Fruit fly (Drosophila melanogaster): Measurements from ENCODE around the gene CG13252.

CG13252 gene

dm6 chr3L:20771891-20772646 lies 41.7 kb downstream of the CG13252 start:
- TF ChIP-seq CG10348 (GFP tag; IDR thresholded peaks at IDR 0.05), result no peak
- TF ChIP-seq CG17806 (tag; optimal IDR thresholded peaks at IDR 0.05), result peak; percentile 81
- peak; percentile 73 for TF ChIP-seq CG15710 (tag; optimal IDR thresholded peaks at IDR 0.05)
- TF ChIP-seq CG8159 (tag; optimal IDR thresholded peaks at IDR 0.05), result peak; percentile 77
- TF ChIP-seq Ets98B (GFP tag; IDR thresholded peaks at IDR 0.05), result peak; percentile 88
- no peak for TF ChIP-seq EcR (GFP tag; optimal IDR thresholded peaks at IDR 0.05)
- TF ChIP-seq gl (tag; optimal IDR thresholded peaks at IDR 0.05), result peak; percentile 52
- TF ChIP-seq Pif1B (GFP tag; optimal IDR thresholded peaks at IDR 0.05), result peak; percentile 86
- TF ChIP-seq D1 (tag; optimal IDR thresholded peaks at IDR 0.05), result no peak
- TF ChIP-seq CG8301 (tag; optimal IDR thresholded peaks at IDR 0.05), result peak; percentile 84
- TF ChIP-seq Snoo (tag; optimal IDR thresholded peaks at IDR 0.05), result peak; percentile 67
- peak; percentile 69 for TF ChIP-seq rn (GFP tag; IDR thresholded peaks at IDR 0.05)
- no peak for TF ChIP-seq CG13204 (GFP tag; optimal IDR thresholded peaks at IDR 0.05)
- TF ChIP-seq CG34367 (tag; optimal IDR thresholded peaks at IDR 0.05), result peak; percentile 79
- TF ChIP-seq fd96Ca (GFP tag; IDR thresholded peaks at IDR 0.05), result peak; percentile 67; the same call in 2 of the 3 replicates
- peak; percentile 80 for TF ChIP-seq CG14655 (GFP tag; optimal IDR thresholded peaks at IDR 0.05)
- peak; percentile 76 for TF ChIP-seq CG9948 (tag; optimal IDR thresholded peaks at IDR 0.05)
- TF ChIP-seq CG32121 (GFP tag; IDR thresholded peaks at IDR 0.05), result peak; percentile 86
- peak; percentile 89 for TF ChIP-seq CG12605 (GFP tag; IDR thresholded peaks at IDR 0.05)
- peak; percentile 89 for TF ChIP-seq CG4496 (GFP tag; IDR thresholded peaks at IDR 0.05)
- TF ChIP-seq Pif1A (GFP tag; optimal IDR thresholded peaks at IDR 0.05), result peak; percentile 84

dm6 chr3L:20772647-20773015 lies 42.2 kb downstream of the CG13252 start:
- TF ChIP-seq CG8159 (tag; optimal IDR thresholded peaks at IDR 0.05) (no peak), CG14655 (GFP tag; optimal IDR thresholded peaks at IDR 0.05) (no peak), D1 (tag; optimal IDR thresholded peaks at IDR 0.05) (no peak), CG13204 (GFP tag; optimal IDR thresholded peaks at IDR 0.05) (no peak), Pif1A (GFP tag; optimal IDR thresholded peaks at IDR 0.05) (no peak), rn (GFP tag; IDR thresholded peaks at IDR 0.05) (no peak), CG4496 (GFP tag; IDR thresholded peaks at IDR 0.05) (no peak), CG10348 (GFP tag; IDR thresholded peaks at IDR 0.05) (no peak), Snoo (tag; optimal IDR thresholded peaks at IDR 0.05) (no peak), gl (tag; optimal IDR thresholded peaks at IDR 0.05) (no peak), Pif1B (GFP tag; optimal IDR thresholded peaks at IDR 0.05) (no peak), fd96Ca (GFP tag; IDR thresholded peaks at IDR 0.05) (no peak), CG8301 (tag; optimal IDR thresholded peaks at IDR 0.05) (no peak)

- no peak for TF ChIP-seq gl (tag; optimal IDR thresholded peaks at IDR 0.05)
- no peak for TF ChIP-seq Snoo (tag; optimal IDR thresholded peaks at IDR 0.05)
- TF ChIP-seq CG10348 (GFP tag; IDR thresholded peaks at IDR 0.05), result no peak
- no peak for TF ChIP-seq CG8159 (tag; optimal IDR thresholded peaks at IDR 0.05)
- no peak for TF ChIP-seq Ets98B (GFP tag; IDR thresholded peaks at IDR 0.05)
- no peak for TF ChIP-seq rn (GFP tag; IDR thresholded peaks at IDR 0.05)
- no peak for TF ChIP-seq CG17806 (tag; optimal IDR thresholded peaks at IDR 0.05)
- TF ChIP-seq CG34367 (tag; optimal IDR thresholded peaks at IDR 0.05), result no peak
- no peak for TF ChIP-seq D1 (tag; optimal IDR thresholded peaks at IDR 0.05)
- no peak for TF ChIP-seq CG15710 (tag; optimal IDR thresholded peaks at IDR 0.05)
- TF ChIP-seq CG8301 (tag; optimal IDR thresholded peaks at IDR 0.05), result no peak
- no peak for TF ChIP-seq EcR (GFP tag; optimal IDR thresholded peaks at IDR 0.05)
- TF ChIP-seq CG9948 (tag; optimal IDR thresholded peaks at IDR 0.05), result no peak
- TF ChIP-seq fd96Ca (GFP tag; IDR thresholded peaks at IDR 0.05), result no peak
- TF ChIP-seq Pif1B (GFP tag; optimal IDR thresholded peaks at IDR 0.05), result no peak
- TF ChIP-seq CG4496 (GFP tag; IDR thresholded peaks at IDR 0.05), result no peak
- no peak for TF ChIP-seq CG14655 (GFP tag; optimal IDR thresholded peaks at IDR 0.05)
- no peak for TF ChIP-seq Pif1A (GFP tag; optimal IDR thresholded peaks at IDR 0.05)
- no peak for TF ChIP-seq CG12605 (GFP tag; IDR thresholded peaks at IDR 0.05)
- no peak for TF ChIP-seq CG13204 (GFP tag; optimal IDR thresholded peaks at IDR 0.05)
Measured at dm6 chr3L:20777496-20777895, 47.1 kb downstream of the CG13252 start.

- TF ChIP-seq CG8301 (tag; optimal IDR thresholded peaks at IDR 0.05) (peak; percentile 51), Pif1A (GFP tag; optimal IDR thresholded peaks at IDR 0.05) (no peak), Snoo (tag; optimal IDR thresholded peaks at IDR 0.05) (peak; percentile 54), D1 (tag; optimal IDR thresholded peaks at IDR 0.05) (no peak), CG8159 (tag; optimal IDR thresholded peaks at IDR 0.05) (peak; percentile 64), CG13204 (GFP tag; optimal IDR thresholded peaks at IDR 0.05) (no peak), CG10348 (GFP tag; IDR thresholded peaks at IDR 0.05) (no peak), Pif1B (GFP tag; optimal IDR thresholded peaks at IDR 0.05) (no peak), CG4496 (GFP tag; IDR thresholded peaks at IDR 0.05) (peak; percentile 81), rn (GFP tag; IDR thresholded peaks at IDR 0.05) (peak; percentile 58), CG34367 (tag; optimal IDR thresholded peaks at IDR 0.05) (peak; percentile 38), EcR (GFP tag; optimal IDR thresholded peaks at IDR 0.05) (no peak), CG17806 (tag; optimal IDR thresholded peaks at IDR 0.05) (peak; percentile 49), gl (tag; optimal IDR thresholded peaks at IDR 0.05) (no peak), CG14655 (GFP tag; optimal IDR thresholded peaks at IDR 0.05) (no peak), CG32121 (GFP tag; IDR thresholded peaks at IDR 0.05) (peak; percentile 39; the same call in 1 of the 2 replicates), CG15710 (tag; optimal IDR thresholded peaks at IDR 0.05) (peak; percentile 53), fd96Ca (GFP tag; IDR thresholded peaks at IDR 0.05) (peak; percentile 74), CG9948 (tag; optimal IDR thresholded peaks at IDR 0.05) (peak; percentile 52)
Measured at dm6 chr3L:20778224-20779063, 48.1 kb downstream of the CG13252 start, which contains the start of the genes Pex16 and Pex14. Pex16 (minus strand) TSS chr3L:20778264. Pex14 (plus strand) TSS chr3L:20778799.

Data from whole organism, pupa.